Worm (Caenorhabditis elegans) whole organism, L1 larva: ENCODE data around the gene cld-9.

Source experiments
- C04F5.9 ChIP-seq: sonication (generic microtip); optimal IDR thresholded peaks from 2 replicates; lab custom pipeline; 2016; ENCODE audit warnings: missing genetic modification characterization, missing compliant biosample characterization
- C34B4.2 ChIP-seq: sonication (generic microtip); optimal IDR thresholded peaks from 2 replicates; lab custom pipeline; 2017; ENCODE audit warnings: mild to moderate bottlenecking, missing genetic modification characterization, missing compliant biosample characterization
- blmp-1 ChIP-seq: fragments of 150-350 bp; optimal IDR thresholded peaks from 2 replicates; lab custom pipeline; 2014; ENCODE audit warnings: missing biosample characterization, missing genetic modification characterization
- ceh-82 ChIP-seq, 3 experiments: fragments of 150-350 bp in 1 of 3; sonication (generic microtip) in 2 of 3; optimal IDR thresholded peaks; 2 replicates each; lab custom pipeline; 2014 to 2017; ENCODE audit warnings: missing biosample characterization in 3 of 3, missing genetic modification characterization in 3 of 3
- dpl-1 ChIP-seq, 3 experiments: fragments of 150-350 bp in 2 of 3; sonication (generic microtip) in 1 of 3; optimal IDR thresholded peaks; 2 replicates each; lab custom pipeline; 2014 to 2017; ENCODE audit warnings: missing biosample characterization in 3 of 3, missing genetic modification characterization in 3 of 3, missing genetic modification reagents in 3 of 3
- dsc-1 ChIP-seq: sonication (generic microtip); optimal IDR thresholded peaks from 2 replicates; lab custom pipeline; 2016; ENCODE audit warnings: mild to moderate bottlenecking, missing genetic modification characterization, missing compliant biosample characterization
- efl-1 ChIP-seq, 4 experiments: fragments of 150-350 bp; optimal IDR thresholded peaks in 3 of 4; peaks in 1 of 4; 1 replicate in 1 of 4; 2 replicates in 3 of 4; lab custom pipeline; 2014; ENCODE audit warnings: missing biosample characterization in 2 of 4, missing genetic modification characterization in 2 of 4, missing genetic modification reagents in 2 of 4
- elt-2 ChIP-seq: sonication (generic microtip); optimal IDR thresholded peaks from 2 replicates; lab custom pipeline; 2016; ENCODE audit warnings: missing genetic modification characterization, mild to moderate bottlenecking, inconsistent platforms, missing compliant biosample characterization, missing genetic modification reagents
- fos-1 ChIP-seq: fragments of 150-350 bp; optimal IDR thresholded peaks from 2 replicates; lab custom pipeline; 2014; ENCODE audit warnings: missing biosample characterization, missing genetic modification characterization
- grh-1 ChIP-seq: fragments of 200-800 bp; sonication (Bioruptor generic); IDR thresholded peaks from 2 replicates; pipeline ENCODE4 v1.3.6; 2022; ENCODE audit warnings: missing genetic modification reagents, missing genetic modification characterization, missing compliant biosample characterization
- hpl-2 ChIP-seq: fragments of 150-350 bp; optimal IDR thresholded peaks from 2 replicates; lab custom pipeline; 2014; ENCODE audit warnings: missing biosample characterization, missing genetic modification reagents, missing genetic modification characterization
- jun-1 ChIP-seq: fragments of 150-350 bp; optimal IDR thresholded peaks from 2 replicates; lab custom pipeline; 2014; ENCODE audit warnings: missing biosample characterization, missing genetic modification reagents, missing genetic modification characterization
- lin-14 ChIP-seq: fragments of 200-800 bp; sonication (Bioruptor generic); optimal IDR thresholded peaks from 2 replicates; lab custom pipeline; 2018; ENCODE audit warnings: mild to moderate bottlenecking, missing genetic modification characterization, moderate library complexity, missing compliant biosample characterization
- lin-35 ChIP-seq, 2 experiments: fragments of 150-350 bp; optimal IDR thresholded peaks; 2 replicates each; lab custom pipeline; 2014; ENCODE audit warnings: missing biosample characterization in 2 of 2, missing genetic modification characterization in 2 of 2, missing genetic modification reagents in 2 of 2
- lir-3 ChIP-seq: sonication (generic microtip); optimal IDR thresholded peaks from 2 replicates; lab custom pipeline; 2016; ENCODE audit warnings: mild to moderate bottlenecking, missing genetic modification characterization, moderate library complexity, missing compliant biosample characterization; ENCODE audit not compliant: poor library complexity
- mab-9 ChIP-seq: fragments of 200-800 bp; sonication (Bioruptor generic); IDR thresholded peaks from 2 replicates; pipeline ENCODE4 v1.3.6; 2022; ENCODE audit warnings: missing genetic modification reagents, missing genetic modification characterization, missing compliant biosample characterization
- mef-2 ChIP-seq: fragments of 150-350 bp; optimal IDR thresholded peaks from 2 replicates; lab custom pipeline; 2014; ENCODE audit warnings: missing biosample characterization, missing genetic modification characterization
- nhr-12 ChIP-seq: sonication (generic microtip); optimal IDR thresholded peaks from 2 replicates; lab custom pipeline; 2017; ENCODE audit warnings: missing biosample characterization, missing genetic modification characterization
- nhr-19 ChIP-seq: fragments of 200-800 bp; sonication (Bioruptor generic); conservative IDR thresholded peaks from 2 replicates; pipeline ENCODE4 v1.3.6; 2022; ENCODE audit warnings: missing genetic modification characterization, missing compliant biosample characterization
- nhr-20 ChIP-seq: sonication (generic microtip); optimal IDR thresholded peaks from 2 replicates; lab custom pipeline; 2016; ENCODE audit warnings: mild to moderate bottlenecking, missing genetic modification characterization, missing compliant biosample characterization
- nhr-237 ChIP-seq: fragments of 150-350 bp; optimal IDR thresholded peaks from 2 replicates; lab custom pipeline; 2014; ENCODE audit warnings: missing biosample characterization, missing genetic modification characterization
- nhr-71 ChIP-seq: sonication (generic microtip); optimal IDR thresholded peaks from 2 replicates; lab custom pipeline; 2016; ENCODE audit warnings: mild to moderate bottlenecking, missing genetic modification characterization, moderate library complexity, missing compliant biosample characterization
- nhr-85 ChIP-seq: sonication (generic microtip); peaks from one replicate; lab custom pipeline; 2016; ENCODE audit warnings: missing genetic modification characterization, inconsistent platforms, missing compliant biosample characterization
- rnt-1 ChIP-seq: sonication (generic microtip); optimal IDR thresholded peaks from 2 replicates; lab custom pipeline; 2016; ENCODE audit warnings: mild to moderate bottlenecking, missing genetic modification characterization, moderate library complexity, missing compliant biosample characterization
- skn-1 ChIP-seq: fragments of 150-350 bp; optimal IDR thresholded peaks from 2 replicates; lab custom pipeline; 2014; ENCODE audit warnings: missing biosample characterization, missing genetic modification characterization
- snpc-4 ChIP-seq: fragments of 150-350 bp; optimal IDR thresholded peaks from 2 replicates; lab custom pipeline; 2014; ENCODE audit warnings: missing biosample characterization, missing genetic modification characterization
- snu-23 ChIP-seq: sonication (generic microtip); optimal IDR thresholded peaks from 2 replicates; lab custom pipeline; 2016; ENCODE audit warnings: missing genetic modification characterization, missing compliant biosample characterization
- sup-37 ChIP-seq: fragments of 200-800 bp; sonication (Bioruptor generic); optimal IDR thresholded peaks from 2 replicates; lab custom pipeline; 2018; ENCODE audit warnings: mild to moderate bottlenecking, missing genetic modification characterization, missing compliant biosample characterization
- tlp-1 ChIP-seq: fragments of 150-350 bp; optimal IDR thresholded peaks from 2 replicates; lab custom pipeline; 2014; ENCODE audit warnings: missing biosample characterization, missing genetic modification characterization
- unc-130 ChIP-seq: fragments of 150-350 bp; optimal IDR thresholded peaks from 2 replicates; lab custom pipeline; 2017; ENCODE audit warnings: missing biosample characterization, missing genetic modification characterization, inconsistent platforms
- unc-86 ChIP-seq: sonication (generic microtip); optimal IDR thresholded peaks from 2 replicates; lab custom pipeline; 2016; ENCODE audit warnings: missing genetic modification characterization, missing compliant biosample characterization
- unc-98 ChIP-seq: fragments of 200-800 bp; sonication (Bioruptor generic); IDR thresholded peaks from 2 replicates; pipeline ENCODE4 v1.3.6; 2022; ENCODE audit warnings: missing genetic modification characterization, missing compliant biosample characterization
- vab-15 ChIP-seq: sonication (generic microtip); optimal IDR thresholded peaks from 2 replicates; lab custom pipeline; 2017; ENCODE audit warnings: missing genotype, mild to moderate bottlenecking, missing genetic modification characterization, missing compliant biosample characterization
- xbp-1 ChIP-seq: sonication (generic microtip); optimal IDR thresholded peaks from 2 replicates; lab custom pipeline; 2016; ENCODE audit warnings: missing genetic modification characterization, missing compliant biosample characterization
- zag-1 ChIP-seq: fragments of 150-350 bp; optimal IDR thresholded peaks from 2 replicates; lab custom pipeline; 2014; ENCODE audit warnings: missing biosample characterization, missing genetic modification characterization

The cld-9 gene

DNA sequence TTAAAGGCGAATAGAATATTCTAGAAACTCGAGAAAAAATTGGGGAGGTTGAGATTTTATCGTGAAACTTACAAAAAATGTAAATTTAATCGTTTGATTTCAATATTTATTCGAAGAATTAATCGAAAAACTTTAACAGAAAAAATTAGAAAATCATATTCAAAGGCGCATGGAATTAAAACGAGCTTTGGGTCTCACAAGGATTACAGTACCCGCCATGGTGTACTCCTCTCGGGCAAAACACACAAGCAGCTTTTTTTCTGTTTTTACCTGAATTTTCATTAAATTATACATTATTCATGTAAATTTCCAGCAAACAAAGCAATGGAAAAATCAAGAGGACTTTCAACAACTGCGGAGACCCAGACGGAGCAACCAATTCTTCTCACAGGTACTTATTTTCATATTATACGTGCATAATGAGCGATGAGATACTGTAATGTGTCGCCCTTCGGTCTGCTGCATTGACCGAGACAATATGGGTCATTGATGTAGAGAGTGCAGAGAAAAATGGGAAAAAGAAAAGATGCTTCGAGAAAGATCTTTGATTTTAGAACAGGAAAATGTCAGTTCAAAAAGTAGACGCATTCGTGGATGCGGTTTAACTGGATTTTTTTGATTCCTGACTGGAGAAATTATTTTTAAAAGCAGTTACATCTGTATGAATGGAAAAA, 35.7 kb upstream of the cld-9 start, which contains the start of the genes F53C11.4 and F53C11.5 (continued):
- TF ChIP-seq nhr-237 (no peak), zag-1 (tag; lab: Kevin White, UChicago) (no peak), lin-14 (GFP tag; lab: Kevin White, UChicago) (no peak), skn-1 (tag; lab: Kevin White, UChicago) (peak; percentile 10), jun-1 (tag; lab: Kevin White, UChicago) (peak; percentile 30), unc-130 (no peak), lir-3 (tag; lab: Kevin White, UChicago) (peak; percentile 15), nhr-19 (GFP tag; lab: Robert Waterston, UW) (no peak; the same call in 1 of the 2 replicates), C04F5.9 (tag; lab: Kevin White, UChicago) (no peak), lin-35 (GFP tag; optimal IDR thresholded peaks at IDR 0.05; lab: Kevin White, UChicago) (peak in 1 of 2 experiments; percentile 39)

DNA sequence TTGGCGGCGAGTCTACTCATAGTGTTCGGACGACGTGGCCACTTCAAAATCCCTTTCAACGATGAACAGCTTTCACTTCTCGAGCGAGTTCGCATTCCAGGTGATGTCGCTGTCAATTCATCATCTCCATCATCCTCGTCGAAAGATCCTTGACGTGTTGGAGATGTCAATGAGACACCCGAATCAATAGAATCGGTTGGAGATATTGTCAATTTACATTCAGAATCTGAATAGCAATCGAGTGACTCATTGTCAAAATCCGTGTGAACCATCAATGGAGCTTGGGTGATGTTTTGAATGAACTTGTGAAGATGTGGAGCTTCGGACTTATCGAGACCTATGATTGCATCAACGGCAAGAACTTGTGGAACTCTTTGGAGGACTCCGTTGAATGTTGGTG, 34.1 kb upstream of the cld-9 start:
- no peak for TF ChIP-seq nhr-12 (tag; lab: Kevin White, UChicago)
- peak; percentile 53 for TF ChIP-seq nhr-85
- TF ChIP-seq mef-2 (tag; lab: Kevin White, UChicago), result no peak
- TF ChIP-seq dsc-1 (tag; lab: Kevin White, UChicago), result no peak
- TF ChIP-seq ceh-82 (tag; optimal IDR thresholded peaks at IDR 0.05; lab: Kevin White, UChicago), result no peak
- no peak for TF ChIP-seq mab-9 (GFP tag; lab: Robert Waterston, UW)
- TF ChIP-seq, all 84 proteins: peak for 1

DNA sequence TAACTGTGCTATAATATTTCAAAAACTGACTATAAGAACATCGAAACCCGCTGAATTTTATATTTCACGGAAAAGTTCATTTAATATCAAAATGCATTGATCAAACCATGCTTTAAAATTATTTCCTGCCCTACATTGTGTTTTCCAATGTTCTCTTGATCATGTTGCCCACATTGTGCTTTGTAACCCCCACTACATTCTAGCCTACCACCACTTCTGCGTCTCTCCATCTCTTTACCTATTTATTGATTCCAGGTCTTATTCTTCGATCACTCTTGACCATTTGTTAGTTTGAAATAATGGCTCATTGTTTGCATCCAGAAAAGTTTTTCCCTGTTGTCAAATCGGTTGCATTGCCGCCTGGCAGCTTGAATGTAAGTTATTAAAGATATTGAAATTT, 30.5 kb upstream of the cld-9 start, which contains the start of gene decr-1.1:
decr-1.1 (plus strand) TSS at position 210 of the 400 bp plus-strand sequence.
- TF ChIP-seq vab-15 (tag; lab: Kevin White, UChicago), result no peak
- TF ChIP-seq snu-23 (GFP tag; lab: Kevin White, UChicago), result peak; percentile 10
- no peak for TF ChIP-seq tlp-1 (tag; lab: Kevin White, UChicago)
- TF ChIP-seq unc-86, result no peak
- no peak for TF ChIP-seq C34B4.2 (tag; lab: Kevin White, UChicago)
- TF ChIP-seq zag-1 (tag; lab: Kevin White, UChicago), result no peak
- peak; percentile 11 for TF ChIP-seq rnt-1 (tag; lab: Kevin White, UChicago)
- TF ChIP-seq grh-1 (GFP tag; lab: Robert Waterston, UW), result no peak
- no peak for TF ChIP-seq unc-98 (GFP tag; lab: Robert Waterston, UW)
- TF ChIP-seq nhr-71 (tag; lab: Kevin White, UChicago), result peak; percentile 40
- TF ChIP-seq nhr-20 (tag; lab: Kevin White, UChicago), result peak; percentile 75
- TF ChIP-seq lin-35 (GFP tag; optimal IDR thresholded peaks at IDR 0.05; lab: Kevin White, UChicago), result peak in 1 of 2 experiments; percentile 49
- no peak for TF ChIP-seq fos-1

DNA sequence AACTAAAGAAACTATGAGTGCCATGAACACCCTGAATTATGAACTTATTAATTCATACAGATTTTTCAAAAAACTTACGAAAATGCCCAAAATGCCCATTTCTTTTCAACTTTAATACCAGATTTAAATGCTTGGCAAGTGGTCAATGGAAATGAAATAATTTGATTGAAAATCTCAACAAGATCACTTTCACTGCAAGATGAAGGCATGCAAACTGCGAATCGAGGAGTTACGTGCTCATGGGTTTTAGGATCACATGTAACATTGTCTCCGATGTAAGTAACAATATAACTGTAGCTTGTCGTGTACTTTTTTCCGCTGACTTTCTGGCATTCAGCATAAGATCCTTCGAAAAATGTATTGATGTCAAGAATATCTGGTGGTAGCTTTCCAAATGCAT, 29.2 kb upstream of the cld-9 start:
- TF ChIP-seq hpl-2 (GFP tag; lab: Kevin White, UChicago), result no peak
- no peak for TF ChIP-seq efl-1 (optimal IDR thresholded peaks at IDR 0.05; lab: Kevin White, UChicago)
- TF ChIP-seq efl-1 (GFP tag; optimal IDR thresholded peaks at IDR 0.05 in 1 of 2; lab: Kevin White, UChicago), result peak in 1 of 2 experiments; percentile 84

DNA sequence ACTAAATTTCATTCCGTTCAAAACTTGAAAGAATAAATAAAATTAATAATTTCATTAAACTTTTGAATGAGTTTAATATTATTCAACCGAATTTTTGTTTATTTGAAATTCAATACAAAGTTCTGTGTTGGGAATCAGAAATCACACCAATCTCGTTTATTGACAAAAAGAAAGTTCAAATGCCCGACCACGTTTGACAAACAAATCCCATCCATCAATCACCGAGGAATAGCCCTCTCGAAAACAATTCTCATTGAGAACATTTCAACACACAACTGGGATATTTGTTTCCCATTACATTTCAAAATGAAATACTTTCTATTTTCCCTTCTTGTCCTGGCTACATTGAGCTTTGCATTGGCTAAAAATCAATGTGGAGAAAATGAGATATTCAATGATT, 26.2 kb upstream of the cld-9 start, which contains the start of gene F53C11.9:
F53C11.9 (plus strand) TSS at position 159 of the 400 bp plus-strand sequence.
- peak; percentile 25 for TF ChIP-seq rnt-1 (tag; lab: Kevin White, UChicago)
- peak; percentile 32 for TF ChIP-seq blmp-1 (tag; lab: Kevin White, UChicago)
- no peak for TF ChIP-seq nhr-20 (tag; lab: Kevin White, UChicago)
- TF ChIP-seq mef-2 (tag; lab: Kevin White, UChicago), result no peak

DNA sequence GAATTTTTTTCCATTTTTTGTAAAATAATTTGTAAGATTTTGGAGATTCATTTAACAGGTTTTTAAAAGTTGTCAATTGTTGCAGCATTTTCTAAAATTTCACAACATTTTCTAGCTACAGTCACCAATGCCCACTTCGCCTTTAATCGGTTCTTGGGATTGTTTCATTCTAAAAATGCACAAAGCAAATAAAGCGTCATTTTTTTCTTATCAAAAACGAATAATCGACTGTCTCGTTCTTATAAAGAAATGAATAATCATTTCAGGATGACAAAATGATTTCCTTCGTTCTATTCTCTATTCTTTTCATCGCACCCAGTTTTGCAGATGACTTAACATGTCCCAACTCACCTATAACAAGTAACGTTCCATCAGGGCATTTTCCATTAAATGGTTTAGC, 23.8 kb upstream of the cld-9 start, which contains the start of gene F53C11.1:
F53C11.1 (plus strand) TSS at position 268 of the 400 bp plus-strand sequence.
- no peak for TF ChIP-seq dpl-1 (GFP tag; optimal IDR thresholded peaks at IDR 0.05; lab: Kevin White, UChicago)
- TF ChIP-seq snpc-4 (tag; lab: Kevin White, UChicago), result no peak
- no peak for TF ChIP-seq nhr-71 (tag; lab: Kevin White, UChicago)
- no peak for TF ChIP-seq sup-37 (GFP tag; lab: Kevin White, UChicago)
- TF ChIP-seq elt-2 (tag; lab: Kevin White, UChicago), result peak; percentile 18
- TF ChIP-seq xbp-1, result no peak
- TF ChIP-seq skn-1 (tag; lab: Kevin White, UChicago), result no peak
